Worm (Caenorhabditis elegans) whole organism, early embryonic: ENCODE results near the gene scav-2.

Experiments
- F13C5.2 ChIP-seq: sonication (generic microtip); optimal IDR thresholded peaks from 2 replicates; lab custom pipeline; 2017; ENCODE audit warnings: mild to moderate bottlenecking, missing genetic modification characterization, inconsistent platforms, missing compliant biosample characterization
- aly-1 ChIP-seq: sonication (generic microtip); optimal IDR thresholded peaks from 2 replicates; lab custom pipeline; 2016; ENCODE audit warnings: missing genetic modification characterization, missing compliant biosample characterization
- ama-1 ChIP-seq: fragments of 150-350 bp; optimal IDR thresholded peaks from 2 replicates; lab custom pipeline; 2014
- ceh-36 ChIP-seq: sonication (generic microtip); optimal IDR thresholded peaks from 2 replicates; lab custom pipeline; 2016; ENCODE audit warnings: missing genetic modification characterization, inconsistent platforms, missing compliant biosample characterization
- ets-7 ChIP-seq: sonication (generic microtip); optimal IDR thresholded peaks from 2 replicates; lab custom pipeline; 2016; ENCODE audit warnings: missing genotype, missing genetic modification characterization, missing compliant biosample characterization
- pes-1 ChIP-seq: fragments of 200-800 bp; sonication (Bioruptor generic); IDR thresholded peaks from 2 replicates; pipeline ENCODE4 v1.3.6; 2022; ENCODE audit warnings: missing genetic modification reagents, missing genetic modification characterization, missing compliant biosample characterization
- sea-1 ChIP-seq: fragments of 200-800 bp; sonication (Bioruptor generic); conservative IDR thresholded peaks from 2 replicates; pipeline ENCODE4 v1.3.6; 2022; ENCODE audit warnings: missing genetic modification characterization, missing compliant biosample characterization

DNA sequence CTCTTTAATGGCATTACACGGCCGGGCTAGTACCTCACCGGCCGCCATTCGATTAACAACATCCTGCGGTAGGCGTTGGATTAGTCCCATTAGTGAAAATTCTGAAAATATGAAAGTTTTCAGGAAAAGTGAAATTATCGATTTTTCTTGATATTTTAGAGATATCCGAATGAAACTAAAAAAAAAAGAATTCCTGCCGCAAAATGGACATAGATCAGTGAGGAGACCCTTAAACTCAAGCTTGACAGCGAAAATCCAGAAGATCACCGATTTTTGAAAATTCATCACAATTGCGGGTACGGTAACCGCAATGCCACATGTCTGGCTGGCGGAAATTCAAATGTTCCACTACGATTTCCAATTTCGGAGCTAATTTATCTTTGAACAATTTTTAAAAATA is 40.7 kb downstream of the scav-2 start, which contains the start of gene mlh-1:
- TF ChIP-seq ets-7 (tag; lab: Kevin White, UChicago) (no peak), pes-1 (no peak), ama-1 (lab: Kevin White, UChicago) (no peak), aly-1 (tag; lab: Kevin White, UChicago) (no peak), ceh-36 (tag; lab: Kevin White, UChicago) (no peak), sea-1 (GFP tag; lab: Robert Waterston, UW) (no peak), F13C5.2 (no peak)
